Worm (Caenorhabditis elegans) whole organism, young adult: ENCODE measurements around the gene acbp-4.
A peak's percentile ranks its signal among the peaks of the same experiment; 100 is the strongest.

Experiments used
- F23B12.7 ChIP-seq: sonication (generic microtip); optimal IDR thresholded peaks from 2 replicates; lab custom pipeline; 2017; ENCODE audit warnings: missing genetic modification characterization, mild to moderate bottlenecking, missing compliant biosample characterization, antibody characterized with exemption, moderate library complexity; ENCODE audit not compliant: insufficient read depth
- F39B2.1 ChIP-seq: fragments of 200-800 bp; sonication (Bioruptor generic); IDR thresholded peaks from 2 replicates; pipeline ENCODE4 v1.3.6; 2022; ENCODE audit warnings: missing genetic modification reagents, missing genetic modification characterization, missing compliant biosample characterization
- F49E8.2 ChIP-seq: sonication (generic microtip); optimal IDR thresholded peaks from 3 replicates; lab custom pipeline; 2017; ENCODE audit warnings: missing genetic modification characterization, mild to moderate bottlenecking, missing compliant biosample characterization, antibody characterized with exemption, moderate library complexity; ENCODE audit not compliant: insufficient read depth
- K12H6.12 ChIP-seq: fragments of 200-800 bp; sonication (Bioruptor generic); optimal IDR thresholded peaks from 2 replicates; lab custom pipeline; 2018; ENCODE audit warnings: mild to moderate bottlenecking, missing genetic modification characterization, missing compliant biosample characterization
- Y53F4B.3 ChIP-seq: fragments of 200-800 bp; sonication (Bioruptor generic); IDR thresholded peaks from 2 replicates; pipeline ENCODE4 v1.3.6; 2022; ENCODE audit warnings: missing genetic modification reagents, missing genetic modification characterization, missing compliant biosample characterization
- Y95B8A.8 ChIP-seq: fragments of 200-800 bp; sonication (Bioruptor generic); IDR thresholded peaks from 2 replicates; pipeline ENCODE4 v1.3.6; 2022; ENCODE audit warnings: missing genetic modification reagents, missing genetic modification characterization, missing compliant biosample characterization
- ama-1 ChIP-seq, 3 experiments: fragments of 150-350 bp in 1 of 3; sonication (generic microtip) in 2 of 3; optimal IDR thresholded peaks; 2 replicates each; lab custom pipeline; 2014 to 2018; ENCODE audit warnings: missing biosample characterization in 2 of 3, missing genetic modification characterization in 2 of 3, missing genetic modification reagents in 2 of 3
- aptf-2 ChIP-seq: fragments of 200-800 bp; sonication (Bioruptor generic); conservative IDR thresholded peaks from 2 replicates; pipeline ENCODE4 v1.3.6; 2022; ENCODE audit warnings: missing genetic modification reagents, missing genetic modification characterization, missing compliant biosample characterization
- atf-7 ChIP-seq: sonication (generic microtip); optimal IDR thresholded peaks from 2 replicates; lab custom pipeline; 2017; ENCODE audit warnings: mild to moderate bottlenecking, missing genetic modification characterization, missing compliant biosample characterization
- attf-3 ChIP-seq: fragments of 200-800 bp; sonication (Bioruptor generic); conservative IDR thresholded peaks from 2 replicates; pipeline ENCODE4 v1.3.6; 2022; ENCODE audit warnings: missing genetic modification reagents, missing genetic modification characterization, missing compliant biosample characterization
- attf-5 ChIP-seq: fragments of 200-800 bp; sonication (Bioruptor generic); optimal IDR thresholded peaks from 2 replicates; lab custom pipeline; 2018; ENCODE audit warnings: mild to moderate bottlenecking, missing genetic modification characterization, missing compliant biosample characterization
- cebp-1 ChIP-seq, 2 experiments: fragments of 200-800 bp in 1 of 2; sonication (Bioruptor generic) in 1 of 2; sonication (generic microtip) in 1 of 2; IDR thresholded peaks in 1 of 2; optimal IDR thresholded peaks in 1 of 2; 2 replicates each; pipeline versions ENCODE4 v1.3.6 to Lab custom; 2017 to 2022; ENCODE audit warnings: missing compliant biosample characterization in 2 of 2, missing genetic modification characterization in 2 of 2, mild to moderate bottlenecking in 1 of 2, missing genetic modification reagents in 1 of 2, moderate library complexity in 1 of 2
- dox-1 ChIP-seq: fragments of 200-800 bp; sonication (Bioruptor generic); IDR thresholded peaks from 2 replicates; pipeline ENCODE4 v1.3.6; 2022; ENCODE audit warnings: missing genetic modification reagents, missing genetic modification characterization, missing compliant biosample characterization
- fkh-3 ChIP-seq: sonication (generic microtip); optimal IDR thresholded peaks from 2 replicates; lab custom pipeline; 2016; ENCODE audit warnings: mild to moderate bottlenecking, missing genetic modification characterization, missing compliant biosample characterization
- him-1 ChIP-seq: sonication (generic microtip); optimal IDR thresholded peaks from 2 replicates; lab custom pipeline; 2016; ENCODE audit warnings: missing genotype, missing genetic modification reagents, missing genetic modification characterization, missing compliant biosample characterization
- hmg-1.2 ChIP-seq: fragments of 200-800 bp; sonication (Bioruptor generic); IDR thresholded peaks from 2 replicates; pipeline ENCODE4 v1.3.6; 2022; ENCODE audit warnings: missing genetic modification reagents, missing genetic modification characterization, missing compliant biosample characterization
- hmg-20 ChIP-seq: fragments of 200-800 bp; sonication (Bioruptor generic); IDR thresholded peaks from 2 replicates; pipeline ENCODE4 v1.3.6; 2022; ENCODE audit warnings: missing genetic modification reagents, missing genetic modification characterization, missing compliant biosample characterization
- hsf-1 ChIP-seq: fragments of 200-800 bp; sonication (Bioruptor generic); IDR thresholded peaks from 2 replicates; pipeline ENCODE4 v1.3.6; 2022; ENCODE audit warnings: missing genetic modification reagents, missing genetic modification characterization, missing compliant biosample characterization
- lin-54 ChIP-seq: fragments of 200-800 bp; sonication (Bioruptor generic); optimal IDR thresholded peaks from 2 replicates; lab custom pipeline; 2018; ENCODE audit warnings: mild to moderate bottlenecking, missing genetic modification characterization, missing compliant biosample characterization
- lsl-1 ChIP-seq: fragments of 200-800 bp; sonication (Bioruptor generic); optimal IDR thresholded peaks from 2 replicates; lab custom pipeline; 2018; ENCODE audit warnings: mild to moderate bottlenecking, missing genetic modification characterization, moderate library complexity, missing compliant biosample characterization
- madf-6 ChIP-seq: fragments of 200-800 bp; sonication (Bioruptor generic); IDR thresholded peaks from 2 replicates; pipeline ENCODE4 v1.3.6; 2022; ENCODE audit warnings: missing genetic modification reagents, missing genetic modification characterization, missing compliant biosample characterization
- mxl-1 ChIP-seq: sonication (generic microtip); optimal IDR thresholded peaks from 2 replicates; lab custom pipeline; 2016; ENCODE audit warnings: missing genetic modification characterization, missing compliant biosample characterization
- nfya-1 ChIP-seq: sonication (generic microtip); optimal IDR thresholded peaks from 2 replicates; lab custom pipeline; 2017; ENCODE audit warnings: antibody characterized with exemption, missing compliant biosample characterization, missing genetic modification characterization, borderline replicate concordance; ENCODE audit not compliant: insufficient read depth
- nhr-179 ChIP-seq: sonication (generic microtip); optimal IDR thresholded peaks from 2 replicates; lab custom pipeline; 2016; ENCODE audit warnings: mild to moderate bottlenecking, missing genetic modification characterization, missing compliant biosample characterization
- nhr-80 ChIP-seq: sonication (generic microtip); optimal IDR thresholded peaks from 2 replicates; lab custom pipeline; 2016; ENCODE audit warnings: missing genetic modification characterization, missing compliant biosample characterization
- nhr-90 ChIP-seq: sonication (generic microtip); optimal IDR thresholded peaks from 2 replicates; lab custom pipeline; 2016; ENCODE audit warnings: missing genotype, mild to moderate bottlenecking, missing genetic modification characterization, missing compliant biosample characterization
- pha-4 ChIP-seq: fragments of 150-350 bp; sonication (generic microtip); optimal IDR thresholded peaks from 2 replicates; lab custom pipeline; 2014; ENCODE audit warnings: missing biosample characterization, missing genetic modification reagents, missing genetic modification characterization
- rpc-1 ChIP-seq, 2 experiments: fragments of 150-350 bp in 1 of 2; sonication (generic microtip) in 1 of 2; optimal IDR thresholded peaks; 2 replicates each; lab custom pipeline; 2014 to 2018; ENCODE audit warnings: missing biosample characterization in 1 of 2, missing genetic modification characterization in 1 of 2, missing genetic modification reagents in 1 of 2, missing genotype in 1 of 2
- sdz-38 ChIP-seq: sonication (generic microtip); optimal IDR thresholded peaks from 2 replicates; lab custom pipeline; 2016; ENCODE audit warnings: missing genotype, missing genetic modification characterization, missing compliant biosample characterization
- snpc-1.3 ChIP-seq: sonication (generic microtip); optimal IDR thresholded peaks from 2 replicates; lab custom pipeline; 2017; ENCODE audit warnings: missing genetic modification characterization, mild to moderate bottlenecking, missing compliant biosample characterization, antibody characterized with exemption, moderate library complexity, missing genotype, missing genetic modification reagents; ENCODE audit not compliant: insufficient read depth
- snpc-3.4 ChIP-seq: sonication (generic microtip); optimal IDR thresholded peaks from 2 replicates; lab custom pipeline; 2017; ENCODE audit warnings: missing genetic modification characterization, mild to moderate bottlenecking, missing compliant biosample characterization, antibody characterized with exemption, moderate library complexity, missing genotype, missing genetic modification reagents
- sptf-2 ChIP-seq: fragments of 200-800 bp; sonication (Bioruptor generic); optimal IDR thresholded peaks from 2 replicates; lab custom pipeline; 2018; ENCODE audit warnings: mild to moderate bottlenecking, missing genetic modification characterization, missing compliant biosample characterization
- tlf-1 ChIP-seq: fragments of 200-800 bp; sonication (Bioruptor generic); optimal IDR thresholded peaks from 2 replicates; lab custom pipeline; 2018; ENCODE audit warnings: mild to moderate bottlenecking, missing genetic modification characterization, missing compliant biosample characterization
- unc-62 ChIP-seq: fragments of 150-350 bp; optimal IDR thresholded peaks from 2 replicates; lab custom pipeline; 2014; ENCODE audit warnings: missing biosample characterization, missing genetic modification reagents, missing genetic modification characterization

acbp-4 gene

DNA sequence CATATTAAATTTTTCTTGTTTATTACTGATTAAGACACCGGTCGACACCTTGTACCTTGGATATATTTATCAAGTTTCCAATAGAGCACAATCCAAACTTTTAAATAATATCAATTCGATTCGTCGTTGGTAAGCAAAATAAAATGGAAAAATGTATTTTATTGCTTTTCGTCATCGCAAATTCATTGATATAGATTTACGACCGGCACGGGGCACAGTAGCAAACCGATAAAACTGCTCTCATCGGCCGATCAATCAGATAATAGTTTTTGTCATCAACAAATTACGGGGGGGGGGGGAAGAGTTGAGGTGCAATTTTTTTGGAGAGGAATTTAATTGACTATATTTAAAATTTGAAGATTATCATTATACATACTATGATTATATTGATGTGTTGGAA is 14.4 kb upstream of the acbp-4 start:
- TF ChIP-seq nhr-80 (tag; lab: Kevin White, UChicago) (peak; percentile 24), sdz-38 (tag; lab: Kevin White, UChicago) (no peak)
- TF ChIP-seq, all 124 proteins: peak for 1

DNA sequence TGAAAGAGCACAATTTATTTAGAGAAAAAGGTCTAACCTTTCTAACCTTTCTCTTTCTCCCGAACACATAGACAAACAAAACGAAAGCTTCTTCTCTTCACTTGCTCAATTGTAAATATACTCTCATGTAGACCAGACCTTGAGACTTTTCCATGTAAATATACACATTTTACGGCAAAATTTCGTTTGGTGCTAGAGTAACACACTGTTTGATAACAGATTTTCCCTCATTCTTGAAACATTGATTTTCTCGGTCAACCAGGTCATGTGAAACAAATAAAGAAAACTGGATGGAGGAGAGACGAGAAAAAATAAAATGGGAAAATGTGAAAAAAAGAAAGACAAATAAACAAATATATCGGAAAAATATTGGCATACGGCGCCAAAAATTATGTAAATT is 13.1 kb upstream of the acbp-4 start:
- TF ChIP-seq F39B2.1 (GFP tag; lab: Robert Waterston, UW) = no peak
- peak; percentile 7 for TF ChIP-seq pha-4

ce11 chrIII:7319390-7319789 is 10.5 kb upstream of the acbp-4 start, which contains the start of gene F56C9.8:
Gene F56C9.8 (minus strand): TSS chrIII:7319509.
- TF ChIP-seq F39B2.1 (GFP tag; lab: Robert Waterston, UW) (no peak), him-1 (no peak), hmg-20 (GFP tag; lab: Robert Waterston, UW) (no peak), nhr-80 (tag; lab: Kevin White, UChicago) (peak; percentile 30), ama-1 (optimal IDR thresholded peaks at IDR 0.05; lab: Kevin White, UChicago) (no peak), ama-1 (GFP tag; optimal IDR thresholded peaks at IDR 0.05; lab: Kevin White, UChicago) (no peak), dox-1 (GFP tag; lab: Robert Waterston, UW) (no peak), nhr-90 (no peak), Y53F4B.3 (GFP tag; lab: Robert Waterston, UW) (no peak), hsf-1 (no peak)

DNA sequence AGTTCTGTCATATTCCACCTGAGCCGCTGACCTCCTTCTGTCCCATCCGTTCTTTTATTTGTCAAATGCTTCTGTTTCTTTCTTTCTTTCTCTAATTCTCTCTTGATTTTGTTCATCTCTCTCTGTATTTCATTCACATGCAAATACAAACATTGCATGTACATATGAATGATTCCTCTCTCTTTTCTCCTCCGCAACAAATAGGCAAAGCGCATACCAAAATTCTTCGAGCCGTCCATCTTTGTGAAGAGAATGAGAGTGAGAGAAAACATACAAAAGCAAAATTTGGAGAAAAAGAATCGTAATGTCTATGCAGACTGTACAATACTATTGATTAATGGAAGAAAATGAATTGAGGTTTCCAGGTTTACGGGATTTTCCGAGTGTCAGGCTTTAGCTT is 8.4 kb upstream of the acbp-4 start:
- TF ChIP-seq nhr-80 (tag; lab: Kevin White, UChicago) (peak; percentile 63), tlf-1 (no peak), fkh-3 (tag; lab: Kevin White, UChicago) (no peak), ama-1 (optimal IDR thresholded peaks at IDR 0.05; lab: Kevin White, UChicago) (no peak), ama-1 (GFP tag; optimal IDR thresholded peaks at IDR 0.05; lab: Kevin White, UChicago) (no peak), attf-5 (GFP tag; lab: Kevin White, UChicago) (no peak), mxl-1 (tag; lab: Kevin White, UChicago) (no peak)

DNA sequence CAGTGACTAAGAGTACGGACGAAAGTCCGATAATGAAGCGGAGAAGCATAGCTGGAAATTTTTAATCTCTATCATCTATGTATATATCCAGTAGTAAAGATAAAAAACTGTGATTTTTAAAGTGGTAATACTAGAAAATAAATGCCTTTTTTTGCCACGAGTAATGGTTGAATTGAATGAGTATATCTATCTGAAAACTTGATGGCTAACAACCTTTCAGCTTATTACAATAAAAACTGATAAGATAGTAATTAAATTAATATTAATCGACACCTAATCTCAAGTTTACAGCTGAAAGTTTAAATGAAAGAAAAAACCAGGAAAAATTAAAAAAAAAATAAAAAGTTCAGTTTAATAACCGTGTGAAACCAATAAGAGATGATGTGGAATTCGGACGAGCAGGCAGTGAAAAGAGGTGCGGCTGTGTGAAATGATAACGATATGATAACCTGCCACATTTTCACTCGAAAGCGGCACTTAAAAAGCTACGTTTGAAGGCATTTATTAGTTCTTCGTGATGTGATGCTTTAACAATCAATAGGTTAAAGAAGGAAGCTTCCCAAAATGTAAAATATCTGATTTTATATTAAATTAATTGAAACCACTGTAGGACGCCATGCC is 6.1 kb upstream of the acbp-4 start, which contains the start of gene nspg-6:
Gene nspg-6 (minus strand): TSS at position 51 of the 621 bp plus-strand sequence.
- TF ChIP-seq nhr-80 (tag; lab: Kevin White, UChicago) (peak; percentile 75), sptf-2 (GFP tag; lab: Kevin White, UChicago) (no peak)

DNA sequence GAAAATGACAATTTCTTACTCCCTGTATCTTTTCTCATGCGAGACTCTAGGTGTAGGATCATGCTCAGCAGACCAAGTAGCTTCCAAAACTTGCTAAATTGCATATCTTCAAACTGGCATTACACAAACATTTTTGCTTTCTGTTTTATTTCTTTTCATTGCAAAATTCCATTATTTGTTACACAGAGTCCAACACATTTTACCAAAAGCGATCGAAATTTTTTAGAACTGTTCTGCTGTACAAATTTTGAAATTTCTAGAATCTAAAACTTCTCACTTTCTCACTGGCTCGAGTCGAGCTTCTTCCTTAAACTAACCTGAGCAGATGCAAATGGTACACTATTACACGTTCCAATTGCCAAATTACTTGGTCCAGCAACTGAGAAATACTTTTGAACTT is 5.6 kb upstream of the acbp-4 start:
- no peak for TF ChIP-seq snpc-1.3
- no peak for TF ChIP-seq attf-3 (GFP tag; lab: Robert Waterston, UW)
- no peak for TF ChIP-seq him-1
- no peak for TF ChIP-seq aptf-2 (GFP tag; lab: Robert Waterston, UW)
- TF ChIP-seq cebp-1 (GFP tag; IDR thresholded peaks at IDR 0.05; lab: Robert Waterston, UW) = no peak
- no peak for TF ChIP-seq cebp-1 (tag; optimal IDR thresholded peaks at IDR 0.05; lab: Kevin White, UChicago)
- TF ChIP-seq nfya-1 (tag; lab: Kevin White, UChicago) = no peak
- no peak for TF ChIP-seq F49E8.2 (tag; lab: Kevin White, UChicago)
- no peak for TF ChIP-seq nhr-179 (tag; lab: Kevin White, UChicago)

DNA sequence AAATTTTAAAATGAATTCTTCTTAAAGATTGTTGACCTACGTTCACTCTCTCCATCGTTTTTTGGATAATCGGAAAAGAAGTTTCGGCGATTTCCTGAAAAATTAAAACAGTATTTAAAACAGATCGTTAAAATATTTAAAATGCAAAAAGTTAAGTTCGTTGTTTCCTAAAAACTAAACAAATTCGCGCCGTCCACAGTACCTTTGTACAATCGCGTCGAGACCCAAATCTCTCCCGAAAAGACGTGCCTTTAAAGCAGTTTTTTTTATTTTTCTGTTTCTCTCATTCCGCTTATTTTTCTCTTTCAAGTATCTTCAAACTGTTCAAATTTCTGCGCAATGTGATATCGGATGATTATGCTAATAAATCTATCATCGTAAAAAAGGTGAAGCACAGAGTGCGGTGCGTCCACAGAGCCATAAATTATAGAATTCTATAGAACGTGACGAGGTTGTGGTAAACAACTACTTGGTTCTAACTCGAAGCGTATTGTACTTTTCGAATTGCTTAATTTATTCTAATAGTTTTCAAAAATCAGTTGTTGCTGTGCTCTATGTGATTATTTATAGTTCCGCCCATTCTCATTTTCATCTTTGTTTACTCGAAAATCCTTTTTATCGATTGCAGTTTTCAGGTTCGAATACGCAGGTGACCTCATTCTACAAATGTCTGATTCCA is 1.9 kb upstream of the acbp-4 start, which contains the start of the genes F56C9.6 and F56C9.3:
Gene F56C9.6 (minus strand): TSS at position 112 of the 679 bp plus-strand sequence.
Gene F56C9.3 (plus strand): TSS at position 629 of the 679 bp plus-strand sequence.
- TF ChIP-seq hmg-1.2 (GFP tag; lab: Robert Waterston, UW) (peak; percentile 12; the same call in 1 of the 2 replicates), K12H6.12 (tag; lab: Kevin White, UChicago) (no peak), lsl-1 (GFP tag; lab: Kevin White, UChicago) (peak; percentile 91), F23B12.7 (tag; lab: Kevin White, UChicago) (no peak), Y95B8A.8 (no peak), lin-54 (peak; percentile 50), unc-62 (GFP tag; lab: Kevin White, UChicago) (no peak), rpc-1 (optimal IDR thresholded peaks at IDR 0.05; lab: Kevin White, UChicago) (no peak), rpc-1 (tag; optimal IDR thresholded peaks at IDR 0.05; lab: Kevin White, UChicago) (no peak), madf-6 (peak; percentile 91), snpc-3.4 (tag; lab: Kevin White, UChicago) (peak; percentile 49), atf-7 (tag; lab: Kevin White, UChicago) (no peak)
